Fruit fly (Drosophila melanogaster) whole organism: ENCODE data around the gene Tet.

Experiments
- CG8478 ChIP-seq: fragments of >200 bp; optimal IDR thresholded peaks from 2 replicates; lab custom pipeline; 2018; ENCODE audit warnings: inconsistent platforms
- usp ChIP-seq: fragments of >200 bp; optimal IDR thresholded peaks from 2 replicates; lab custom pipeline; 2017; ENCODE audit warnings: missing biosample characterization, missing genetic modification characterization, mixed read lengths

dm6 chr3L:2893846-2894511, 15.0 kb upstream of the Tet start:
- TF ChIP-seq CG8478 = no peak
- TF ChIP-seq usp = no peak
